Fruit fly (Drosophila melanogaster) whole organism, prepupa: Measurements from ENCODE around the gene CG15543.

Experiments used
- Blimp-1 ChIP-seq: fragments of 200-800 bp; sonication (Bioruptor generic); optimal IDR thresholded peaks from 3 replicates; lab custom pipeline; 2017; ENCODE audit warnings: missing biosample characterization, missing genetic modification characterization, mild to moderate bottlenecking, moderate library complexity, missing genetic modification reagents
- CG10669 ChIP-seq: fragments of 200-800 bp; sonication (Bioruptor generic); optimal IDR thresholded peaks from 3 replicates; lab custom pipeline; 2018; ENCODE audit warnings: missing biosample characterization, mild to moderate bottlenecking, missing genetic modification characterization, moderate library complexity
- CG11294 ChIP-seq: fragments of 200-800 bp; sonication (Bioruptor generic); IDR thresholded peaks from 2 replicates; pipeline ENCODE4 v1.3.6; 2022; ENCODE audit warnings: missing biosample characterization, missing genetic modification characterization
- CG11762 ChIP-seq: fragments of 200-800 bp; sonication (Bioruptor generic); optimal IDR thresholded peaks from 3 replicates; lab custom pipeline; 2016; ENCODE audit warnings: missing biosample characterization, missing genetic modification characterization; ENCODE audit not compliant: insufficient read depth
- CG16779 ChIP-seq: fragments of 200-800 bp; sonication (Bioruptor generic); optimal IDR thresholded peaks from 3 replicates; lab custom pipeline; 2017; ENCODE audit warnings: missing biosample characterization, mild to moderate bottlenecking, missing genetic modification characterization
- CG31627 ChIP-seq: fragments of 200-800 bp; sonication (Bioruptor generic); optimal IDR thresholded peaks from 3 replicates; lab custom pipeline; 2016; ENCODE audit warnings: missing biosample characterization, missing genetic modification characterization
- CG32006 ChIP-seq: fragments of 200-800 bp; sonication (Bioruptor generic); optimal IDR thresholded peaks from 3 replicates; lab custom pipeline; 2017; ENCODE audit warnings: missing biosample characterization, mild to moderate bottlenecking, missing genetic modification characterization
- CG6854 ChIP-seq: fragments of 200-800 bp; sonication (Bioruptor generic); optimal IDR thresholded peaks from 2 replicates; lab custom pipeline; 2017; ENCODE audit warnings: missing biosample characterization, mild to moderate bottlenecking, missing genetic modification characterization
- CG8119 ChIP-seq: fragments of 200-800 bp; sonication (Bioruptor generic); IDR thresholded peaks from 3 replicates; pipeline ENCODE4 v1.3.6; 2022; ENCODE audit warnings: missing biosample characterization, missing genetic modification characterization
- Eip75B ChIP-seq: fragments of 200-800 bp; sonication (Bioruptor generic); optimal IDR thresholded peaks from 3 replicates; lab custom pipeline; 2016; ENCODE audit warnings: missing biosample characterization, missing genetic modification characterization
- Hr39 ChIP-seq: fragments of 200-800 bp; sonication (Bioruptor generic); optimal IDR thresholded peaks from 2 replicates; lab custom pipeline; 2016; ENCODE audit warnings: missing biosample characterization, missing genetic modification characterization
- OdsH ChIP-seq: fragments of 200-800 bp; sonication (Bioruptor generic); optimal IDR thresholded peaks from 3 replicates; lab custom pipeline; 2016; ENCODE audit warnings: missing biosample characterization, missing genetic modification characterization
- achi ChIP-seq: fragments of 200-800 bp; sonication (Bioruptor generic); optimal IDR thresholded peaks from 3 replicates; lab custom pipeline; 2016; ENCODE audit warnings: missing biosample characterization, missing genetic modification characterization
- fd59A ChIP-seq: fragments of 200-800 bp; sonication (Bioruptor generic); optimal IDR thresholded peaks from 2 replicates; lab custom pipeline; 2017; ENCODE audit warnings: missing biosample characterization, mild to moderate bottlenecking, missing genetic modification characterization, missing genetic modification reagents

- TF ChIP-seq CG11294 (GFP tag; lab: Robert Waterston, UW): no peak
- no peak for TF ChIP-seq CG16779 (tag; lab: Kevin White, UChicago)
- no peak for TF ChIP-seq fd59A (GFP tag; lab: Kevin White, UChicago)
- TF ChIP-seq OdsH (GFP tag; lab: Kevin White, UChicago): no peak
- TF ChIP-seq CG8119: no peak
- TF ChIP-seq Eip75B (GFP tag; lab: Kevin White, UChicago): no peak
- TF ChIP-seq CG10669: no peak
- no peak for TF ChIP-seq Blimp-1 (GFP tag; lab: Kevin White, UChicago)
- no peak for TF ChIP-seq CG6854 (GFP tag; lab: Kevin White, UChicago)
- no peak for TF ChIP-seq Hr39 (GFP tag; lab: Kevin White, UChicago)
- no peak for TF ChIP-seq CG31627 (GFP tag; lab: Kevin White, UChicago)
- no peak for TF ChIP-seq CG32006 (GFP tag; lab: Kevin White, UChicago)
- TF ChIP-seq achi (GFP tag; lab: Kevin White, UChicago): no peak
- no peak for TF ChIP-seq CG11762
These were observed 32.2 kb upstream of the CG15543 start for dm6 chr3R:30710442-30710841.
